Fruit fly (Drosophila melanogaster) S2 (cell line): Measurements from ENCODE around the gene CG4281.

ENCODE experiments used
- CG8478 ChIP-seq: fragments of >200 bp; optimal IDR thresholded peaks from 2 replicates; lab custom pipeline; 2018
- CTCF ChIP-seq, 2 experiments: fragments of >200 bp; optimal IDR thresholded peaks; 2 replicates each; lab custom pipeline; 2018

DNA sequence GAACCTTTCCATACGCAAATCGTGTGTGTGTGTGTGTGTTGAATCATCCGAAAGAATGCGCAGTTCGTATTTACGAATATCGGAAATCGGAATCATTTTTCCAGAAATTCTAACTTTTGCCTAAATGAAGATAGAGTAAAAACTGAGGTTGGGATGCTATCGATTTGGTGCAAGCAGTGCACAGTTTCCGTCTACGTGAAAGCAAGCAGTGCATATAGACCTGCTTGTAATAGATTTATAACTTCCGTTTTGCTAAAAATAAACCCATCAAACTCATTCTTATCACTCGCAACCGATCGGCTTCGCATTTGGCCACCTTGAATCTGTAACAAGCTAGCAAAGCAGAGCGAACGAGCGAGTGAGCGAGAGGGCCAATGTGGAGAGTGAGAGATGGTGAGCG, 41.4 kb upstream of the CG4281 start:
- TF ChIP-seq CG8478 (lab: Kevin White, UChicago): no peak
- TF ChIP-seq CTCF (optimal IDR thresholded peaks at IDR 0.05; lab: Kevin White, UChicago): no peak
